Worm (Caenorhabditis elegans) whole organism, L3 larva: ENCODE data around the gene his-16.

Source experiments
- daf-12 ChIP-seq: fragments of 150-350 bp; optimal IDR thresholded peaks from 2 replicates; lab custom pipeline; 2014; ENCODE audit warnings: missing biosample characterization, missing genetic modification reagents, missing genetic modification characterization
- elt-1 ChIP-seq: fragments of 150-350 bp; optimal IDR thresholded peaks from 2 replicates; lab custom pipeline; 2014; ENCODE audit warnings: missing biosample characterization, missing genetic modification characterization
- jun-1 ChIP-seq: fragments of 150-350 bp; optimal IDR thresholded peaks from 2 replicates; lab custom pipeline; 2014; ENCODE audit warnings: missing biosample characterization, missing genetic modification reagents, missing genetic modification characterization
- lin-15B ChIP-seq: fragments of 150-350 bp; optimal IDR thresholded peaks from 2 replicates; lab custom pipeline; 2014; ENCODE audit warnings: missing biosample characterization, missing genetic modification characterization
- unc-62 ChIP-seq: fragments of 150-350 bp; sonication (generic microtip); optimal IDR thresholded peaks from 4 replicates; lab custom pipeline; 2014; ENCODE audit warnings: missing biosample characterization, missing genetic modification reagents, missing genetic modification characterization

DNA sequence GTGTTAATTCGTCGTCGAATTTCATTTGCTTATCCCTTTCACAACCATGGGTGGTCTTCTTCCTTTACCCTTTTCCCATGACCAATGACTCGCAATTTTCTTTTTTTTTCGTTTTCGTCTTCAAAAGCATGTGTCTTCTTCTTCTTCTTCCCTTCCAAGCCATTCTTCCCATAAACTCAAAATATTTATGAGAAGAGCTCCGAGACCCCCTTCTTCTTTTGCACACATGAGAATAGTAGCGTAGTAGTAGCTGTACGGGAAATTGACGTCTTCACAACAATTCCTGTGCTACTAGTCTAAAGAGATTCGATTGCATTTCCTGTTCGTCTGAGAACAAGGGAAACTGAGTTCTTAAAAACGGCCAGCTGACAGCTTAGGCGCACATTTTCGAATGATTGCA, 5.6 kb downstream of the his-16 start:
- no peak for TF ChIP-seq elt-1 (tag; lab: Kevin White, UChicago)
- no peak for TF ChIP-seq jun-1 (tag; lab: Kevin White, UChicago)
- TF ChIP-seq lin-15B (tag; lab: Kevin White, UChicago) = no peak
- no peak for TF ChIP-seq unc-62 (GFP tag; lab: Kevin White, UChicago)
- TF ChIP-seq daf-12 (tag; lab: Kevin White, UChicago) = no peak
